Worm (Caenorhabditis elegans) whole organism, L4 larva: Measurements from ENCODE around the gene F10C1.23.
"Not testable (repeated sequence)": the region's sequence is repeated elsewhere in the genome, so short reads cannot be mapped to it uniquely, and the experiment has no call there.

Source experiments
- ZK546.5 ChIP-seq, 2 experiments: sonication (generic microtip); optimal IDR thresholded peaks; 2 replicates each; lab custom pipeline; 2017; ENCODE audit warnings: missing biosample characterization in 2 of 2, missing genetic modification characterization in 2 of 2
- aly-2 ChIP-seq: sonication (generic microtip); optimal IDR thresholded peaks from 2 replicates; lab custom pipeline; 2018; ENCODE audit warnings: missing biosample characterization, missing genetic modification characterization
- ama-1 ChIP-seq: fragments of 150-350 bp; optimal IDR thresholded peaks from 2 replicates; lab custom pipeline; 2014; ENCODE audit warnings: inconsistent platforms, mixed read lengths
- ceh-28 ChIP-seq: fragments of 150-350 bp; optimal IDR thresholded peaks from 2 replicates; lab custom pipeline; 2014; ENCODE audit warnings: missing biosample characterization, missing genetic modification reagents, missing genetic modification characterization
- lim-7 ChIP-seq: fragments of 200-800 bp; sonication (Bioruptor generic); IDR thresholded peaks from 2 replicates; pipeline ENCODE4 v1.3.6; 2022; ENCODE audit warnings: missing genetic modification characterization, missing compliant biosample characterization
- lsy-2 ChIP-seq, 2 experiments: fragments of 150-350 bp in 1 of 2; sonication (generic microtip) in 1 of 2; optimal IDR thresholded peaks; 2 replicates each; lab custom pipeline; 2014 to 2017; ENCODE audit warnings: missing biosample characterization in 2 of 2, missing genetic modification characterization in 2 of 2
- nhr-237 ChIP-seq: sonication (generic microtip); optimal IDR thresholded peaks from 2 replicates; lab custom pipeline; 2017; ENCODE audit warnings: missing biosample characterization, missing genetic modification characterization
- nhr-6 ChIP-seq: fragments of 150-350 bp; optimal IDR thresholded peaks from 2 replicates; lab custom pipeline; 2014; ENCODE audit warnings: missing biosample characterization, missing genetic modification characterization
- skn-1 ChIP-seq: fragments of 150-350 bp; optimal IDR thresholded peaks from 2 replicates; lab custom pipeline; 2014; ENCODE audit warnings: missing biosample characterization, missing genetic modification characterization

- TF ChIP-seq ZK546.5 (tag; optimal IDR thresholded peaks at IDR 0.05; lab: Kevin White, UChicago); nhr-237 (tag; lab: Kevin White, UChicago); nhr-6 (tag; lab: Kevin White, UChicago); skn-1 (tag; lab: Kevin White, UChicago); lim-7; ceh-28 (tag; lab: Kevin White, UChicago); ama-1 (lab: Kevin White, UChicago); aly-2 (tag; lab: Kevin White, UChicago); lsy-2 (tag; optimal IDR thresholded peaks at IDR 0.05; lab: Kevin White, UChicago): not testable (repeated sequence)
These were observed at the start of gene F10C1.23, which contains the start of gene F10C1.3 for ce11 chrII:5757656-5758055.
